Fruit fly (Drosophila melanogaster) whole organism, pupa: ENCODE results near the gene ball.

Experiments used
- CG8301 ChIP-seq: fragments of 200-800 bp; sonication (Bioruptor generic); optimal IDR thresholded peaks from 2 replicates; lab custom pipeline; 2018; ENCODE audit warnings: missing biosample characterization, mild to moderate bottlenecking, missing genetic modification characterization
- EcR ChIP-seq: fragments of 200-800 bp; sonication (Bioruptor generic); optimal IDR thresholded peaks from 3 replicates; lab custom pipeline; 2019; ENCODE audit warnings: missing biosample characterization, missing genetic modification characterization, mild to moderate bottlenecking, moderate library complexity, missing genetic modification reagents
- Snoo ChIP-seq: fragments of 200-800 bp; sonication (Bioruptor generic); optimal IDR thresholded peaks from 3 replicates; lab custom pipeline; 2017; ENCODE audit warnings: missing biosample characterization, mild to moderate bottlenecking, missing genetic modification characterization, inconsistent platforms

dm6 chr3R:26896260-26896659 lies 29.7 kb upstream of the ball start:
- TF ChIP-seq EcR (GFP tag; lab: Kevin White, UChicago) (no peak), CG8301 (tag; lab: Kevin White, UChicago) (no peak), Snoo (tag; lab: Kevin White, UChicago) (no peak)
